Worm (Caenorhabditis elegans) whole organism, midembryonic: ENCODE data around the gene nex-3.

Source experiments
- T22C8.4 ChIP-seq: fragments of 200-800 bp; sonication (Bioruptor generic); IDR thresholded peaks from 2 replicates; pipeline ENCODE4 v1.3.6; 2022; ENCODE audit warnings: missing genetic modification characterization, missing compliant biosample characterization
- cog-1 ChIP-seq: sonication (generic microtip); optimal IDR thresholded peaks from 2 replicates; lab custom pipeline; 2016; ENCODE audit warnings: missing genetic modification characterization, missing compliant biosample characterization
- flt-1 ChIP-seq: fragments of 200-800 bp; sonication (Bioruptor generic); IDR thresholded peaks from 2 replicates; pipeline ENCODE4 v1.3.6; 2022; ENCODE audit warnings: missing genetic modification characterization, missing compliant biosample characterization
- klf-2 ChIP-seq: fragments of 200-800 bp; sonication (Bioruptor generic); conservative IDR thresholded peaks from 2 replicates; pipeline ENCODE4 v1.3.6; 2022; ENCODE audit warnings: missing genetic modification reagents, missing genetic modification characterization, missing compliant biosample characterization
- med-1 ChIP-seq: sonication (generic microtip); optimal IDR thresholded peaks from 2 replicates; lab custom pipeline; 2017; ENCODE audit warnings: missing genetic modification characterization, mild to moderate bottlenecking, missing compliant biosample characterization, antibody characterized with exemption, missing genetic modification reagents; ENCODE audit not compliant: insufficient read depth
- ref-1 ChIP-seq: fragments of 200-800 bp; sonication (Bioruptor generic); conservative IDR thresholded peaks from 2 replicates; pipeline ENCODE4 v1.3.6; 2022; ENCODE audit warnings: missing genetic modification reagents, missing genetic modification characterization, missing compliant biosample characterization
- tab-1 ChIP-seq: fragments of 200-800 bp; sonication (Bioruptor generic); IDR thresholded peaks from 2 replicates; pipeline ENCODE4 v1.3.6; 2022; ENCODE audit warnings: missing genetic modification characterization, missing compliant biosample characterization
- ztf-23 ChIP-seq: fragments of 200-800 bp; sonication (Bioruptor generic); IDR thresholded peaks from 2 replicates; pipeline ENCODE4 v1.3.6; 2022; ENCODE audit warnings: missing genetic modification reagents, missing genetic modification characterization, missing compliant biosample characterization
- ztf-29 ChIP-seq: fragments of 200-800 bp; sonication (Bioruptor generic); IDR thresholded peaks from 2 replicates; pipeline ENCODE4 v1.3.6; 2022; ENCODE audit warnings: missing genetic modification reagents, missing genetic modification characterization, missing compliant biosample characterization

nex-3 gene

ce11 chrIII:4474908-4475307, 33.0 kb downstream of the nex-3 start, which contains the start of gene ifet-1:
ifet-1 (minus strand) TSS chrIII:4475150.
- no peak for TF ChIP-seq med-1 (GFP tag; lab: Kevin White, UChicago)
- TF ChIP-seq klf-2, result no peak
- no peak for TF ChIP-seq tab-1 (GFP tag; lab: Robert Waterston, UW)
- no peak for TF ChIP-seq T22C8.4
- TF ChIP-seq flt-1, result no peak
- TF ChIP-seq ref-1, result no peak
- no peak for TF ChIP-seq ztf-29 (GFP tag; lab: Robert Waterston, UW)
- no peak for TF ChIP-seq ztf-23 (GFP tag; lab: Robert Waterston, UW)
- TF ChIP-seq cog-1 (tag; lab: Kevin White, UChicago), result no peak

ce11 chrIII:4475428-4475968, 33.6 kb downstream of the nex-3 start, which contains the start of gene rps-1:
rps-1 (plus strand) TSS chrIII:4475918.
- TF ChIP-seq cog-1 (tag; lab: Kevin White, UChicago) (peak; percentile 83), ztf-29 (GFP tag; lab: Robert Waterston, UW) (peak; percentile 70), ztf-23 (GFP tag; lab: Robert Waterston, UW) (peak; percentile 89), flt-1 (peak; percentile 89), ref-1 (no peak), med-1 (GFP tag; lab: Kevin White, UChicago) (peak; percentile 22), tab-1 (GFP tag; lab: Robert Waterston, UW) (no peak), T22C8.4 (peak; percentile 29), klf-2 (0 out of 2 replicates have a peak, but pooled peaks have one; percentile 44)

ce11 chrIII:4476313-4476712, 34.4 kb downstream of the nex-3 start:
- TF ChIP-seq med-1 (GFP tag; lab: Kevin White, UChicago) (no peak), cog-1 (tag; lab: Kevin White, UChicago) (no peak), flt-1 (no peak), klf-2 (no peak), ztf-23 (GFP tag; lab: Robert Waterston, UW) (no peak), ztf-29 (GFP tag; lab: Robert Waterston, UW) (no peak), tab-1 (GFP tag; lab: Robert Waterston, UW) (no peak), T22C8.4 (no peak), ref-1 (no peak)

DNA sequence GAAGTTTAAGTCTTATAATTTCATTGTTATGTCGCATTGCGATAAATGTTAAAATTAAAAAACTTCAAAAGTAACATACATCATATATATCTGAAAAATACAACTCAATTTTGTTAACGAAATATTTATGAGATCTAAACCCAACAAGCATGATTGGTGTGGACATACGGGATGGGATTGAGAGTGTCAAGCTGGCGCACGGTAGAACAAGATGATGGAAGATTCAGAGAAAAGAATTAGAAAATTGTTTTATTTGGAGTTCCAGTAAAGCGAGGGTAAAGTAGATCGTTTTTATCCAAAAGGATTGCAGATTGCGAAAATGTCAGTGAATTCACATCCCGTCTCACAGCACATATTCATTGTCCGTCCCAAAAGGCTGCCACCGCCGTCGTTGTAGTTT, 34.9 kb downstream of the nex-3 start:
- no peak for TF ChIP-seq tab-1 (GFP tag; lab: Robert Waterston, UW)
- TF ChIP-seq med-1 (GFP tag; lab: Kevin White, UChicago), result no peak
- no peak for TF ChIP-seq flt-1
- no peak for TF ChIP-seq cog-1 (tag; lab: Kevin White, UChicago)

- no peak for TF ChIP-seq klf-2
- no peak for TF ChIP-seq ref-1
Observed at ce11 chrIII:4477472-4477871, 35.6 kb downstream of the nex-3 start, which contains the start of gene ins-17. ins-17 (minus strand) TSS chrIII:4477572.

ce11 chrIII:4481787-4482186, 39.9 kb downstream of the nex-3 start:
- TF ChIP-seq flt-1, result no peak
- TF ChIP-seq ref-1, result no peak
- no peak for TF ChIP-seq tab-1 (GFP tag; lab: Robert Waterston, UW)
- no peak for TF ChIP-seq T22C8.4
- TF ChIP-seq ztf-23 (GFP tag; lab: Robert Waterston, UW), result no peak
- TF ChIP-seq cog-1 (tag; lab: Kevin White, UChicago), result no peak
- TF ChIP-seq klf-2, result no peak
- TF ChIP-seq ztf-29 (GFP tag; lab: Robert Waterston, UW), result no peak
- no peak for TF ChIP-seq med-1 (GFP tag; lab: Kevin White, UChicago)

DNA sequence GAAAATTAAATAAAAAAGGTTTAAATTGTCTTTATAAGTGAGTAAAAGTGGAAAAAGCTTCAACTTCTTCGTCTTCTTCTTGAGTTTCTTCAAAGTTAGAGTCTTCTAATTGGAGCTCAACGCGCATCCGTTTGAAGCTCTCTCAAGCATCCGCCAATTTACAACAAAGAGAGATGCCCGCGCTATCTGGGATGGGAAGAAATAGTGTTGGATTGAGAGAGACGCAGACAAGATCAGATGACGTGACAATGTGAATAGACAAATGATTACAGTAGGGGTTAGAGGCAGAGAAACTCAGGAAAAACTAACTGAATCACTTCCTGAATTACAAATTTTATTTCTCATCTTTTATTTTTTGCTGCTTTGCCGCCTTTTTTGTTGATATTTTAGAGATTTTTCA, 41.1 kb downstream of the nex-3 start:
- TF ChIP-seq cog-1 (tag; lab: Kevin White, UChicago) (no peak), ztf-29 (GFP tag; lab: Robert Waterston, UW) (no peak)

ce11 chrIII:4484373-4484772, 42.5 kb downstream of the nex-3 start:
- TF ChIP-seq flt-1, result peak; percentile 31; the same call in 1 of the 2 replicates

ce11 chrIII:4487271-4487670, 45.4 kb downstream of the nex-3 start:
- no peak for TF ChIP-seq cog-1 (tag; lab: Kevin White, UChicago)
- no peak for TF ChIP-seq ztf-29 (GFP tag; lab: Robert Waterston, UW)
- no peak for TF ChIP-seq ztf-23 (GFP tag; lab: Robert Waterston, UW)
- no peak for TF ChIP-seq tab-1 (GFP tag; lab: Robert Waterston, UW)
- TF ChIP-seq T22C8.4, result no peak
- no peak for TF ChIP-seq med-1 (GFP tag; lab: Kevin White, UChicago)
- TF ChIP-seq ref-1, result no peak
- TF ChIP-seq flt-1, result no peak
- TF ChIP-seq klf-2, result no peak

DNA sequence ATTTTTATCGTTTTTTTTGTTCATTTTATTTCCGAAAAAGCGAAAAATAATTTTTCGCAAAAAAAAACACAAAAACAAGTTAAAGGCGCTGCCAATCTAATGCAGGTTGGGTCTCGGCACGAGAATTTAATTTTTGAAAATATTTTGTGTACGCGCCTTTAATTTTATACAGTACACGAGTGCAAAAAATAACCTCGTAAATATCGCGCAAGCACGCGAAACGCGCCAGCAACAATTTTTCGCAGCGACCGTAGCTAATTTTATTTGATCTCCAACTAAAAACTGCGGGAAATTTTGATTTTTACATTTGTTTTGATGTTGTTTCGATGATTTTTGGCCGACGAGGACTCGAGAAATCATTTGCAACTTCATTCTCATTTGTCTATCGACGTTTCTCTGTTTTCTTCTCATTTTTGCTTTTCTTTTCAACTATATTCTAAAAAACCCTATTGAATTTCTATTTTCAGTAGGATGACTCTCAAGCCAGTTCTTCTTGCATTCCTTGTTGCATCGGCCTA, 47.1 kb downstream of the nex-3 start, which contains the start of gene cpg-1:
cpg-1 (plus strand) TSS at position 468 of the 518 bp plus-strand sequence.
- no peak for TF ChIP-seq med-1 (GFP tag; lab: Kevin White, UChicago)
- TF ChIP-seq klf-2, result no peak
- no peak for TF ChIP-seq tab-1 (GFP tag; lab: Robert Waterston, UW)
- TF ChIP-seq ref-1, result no peak
- no peak for TF ChIP-seq T22C8.4
- no peak for TF ChIP-seq flt-1
- no peak for TF ChIP-seq ztf-29 (GFP tag; lab: Robert Waterston, UW)
- TF ChIP-seq ztf-23 (GFP tag; lab: Robert Waterston, UW), result no peak
